Fruit fly (Drosophila melanogaster) S2 (cell line): Measurements from ENCODE around the gene CG33630.

Experiments
- CG8478 ChIP-seq: fragments of >200 bp; optimal IDR thresholded peaks from 2 replicates; lab custom pipeline; 2018
- CTCF ChIP-seq, 2 experiments: fragments of >200 bp; optimal IDR thresholded peaks; 2 replicates each; lab custom pipeline; 2018

dm6 chr3R:10055951-10056350 is 6.5 kb upstream of the CG33630 start, which contains the start of gene Npc2d:
- TF ChIP-seq CTCF (optimal IDR thresholded peaks at IDR 0.05; lab: Kevin White, UChicago) = no peak
- TF ChIP-seq CG8478 (lab: Kevin White, UChicago) = no peak
